Fruit fly (Drosophila melanogaster) whole organism, prepupa: ENCODE data around the gene Or83a.
A peak's percentile ranks its signal among the peaks of the same experiment; 100 is the strongest.

Experiments
- CG16779 ChIP-seq: fragments of 200-800 bp; sonication (Bioruptor generic); optimal IDR thresholded peaks from 3 replicates; lab custom pipeline; 2017; ENCODE audit warnings: missing biosample characterization, mild to moderate bottlenecking, missing genetic modification characterization
- CG3919 ChIP-seq: fragments of 200-800 bp; sonication (Bioruptor generic); optimal IDR thresholded peaks from 3 replicates; lab custom pipeline; 2016; ENCODE audit warnings: missing biosample characterization, missing genetic modification characterization
- CG4318 ChIP-seq: fragments of 200-800 bp; sonication (Bioruptor generic); optimal IDR thresholded peaks from 3 replicates; lab custom pipeline; 2017; ENCODE audit warnings: missing biosample characterization, mild to moderate bottlenecking, missing genetic modification characterization
- CG6276 ChIP-seq: fragments of 200-800 bp; sonication (Bioruptor generic); optimal IDR thresholded peaks from 2 replicates; lab custom pipeline; 2017; ENCODE audit warnings: missing biosample characterization, mild to moderate bottlenecking, missing genetic modification characterization
- CG6792 ChIP-seq: fragments of 200-800 bp; sonication (Bioruptor generic); optimal IDR thresholded peaks from 3 replicates; lab custom pipeline; 2016; ENCODE audit warnings: missing biosample characterization, missing genetic modification characterization
- CG8632 ChIP-seq: fragments of 200-800 bp; sonication (Bioruptor generic); optimal IDR thresholded peaks from 3 replicates; lab custom pipeline; 2016; ENCODE audit warnings: missing biosample characterization, missing genetic modification characterization
- Gug ChIP-seq: fragments of 200-800 bp; sonication (Bioruptor generic); IDR thresholded peaks from 2 replicates; pipeline ENCODE4 v1.3.6; 2022; ENCODE audit warnings: missing biosample characterization, missing genetic modification characterization
- Met ChIP-seq: fragments of 200-800 bp; sonication (Bioruptor generic); optimal IDR thresholded peaks from 3 replicates; lab custom pipeline; 2016; ENCODE audit warnings: missing biosample characterization, missing genetic modification characterization
- OdsH ChIP-seq: fragments of 200-800 bp; sonication (Bioruptor generic); optimal IDR thresholded peaks from 3 replicates; lab custom pipeline; 2016; ENCODE audit warnings: missing biosample characterization, missing genetic modification characterization
- cyc ChIP-seq: fragments of 200-800 bp; sonication (Bioruptor generic); optimal IDR thresholded peaks from 3 replicates; lab custom pipeline; 2016; ENCODE audit warnings: missing biosample characterization, missing genetic modification characterization
- eg ChIP-seq: fragments of 200-800 bp; sonication (Bioruptor generic); IDR thresholded peaks from 3 replicates; pipeline ENCODE4 v1.3.6; 2022; ENCODE audit warnings: missing biosample characterization, missing genetic modification characterization
- fkh ChIP-seq: fragments of 200-800 bp; sonication (Bioruptor generic); optimal IDR thresholded peaks from 3 replicates; lab custom pipeline; 2017; ENCODE audit warnings: missing biosample characterization, mild to moderate bottlenecking, missing genetic modification characterization, moderate library complexity
- lz ChIP-seq: fragments of 200-800 bp; sonication (Bioruptor generic); optimal IDR thresholded peaks from 3 replicates; lab custom pipeline; 2016; ENCODE audit warnings: missing biosample characterization, missing genetic modification characterization
- svp ChIP-seq: fragments of 200-800 bp; sonication (Bioruptor generic); peaks from one replicate; lab custom pipeline; 2016; ENCODE audit warnings: missing biosample characterization, missing genetic modification characterization

DNA sequence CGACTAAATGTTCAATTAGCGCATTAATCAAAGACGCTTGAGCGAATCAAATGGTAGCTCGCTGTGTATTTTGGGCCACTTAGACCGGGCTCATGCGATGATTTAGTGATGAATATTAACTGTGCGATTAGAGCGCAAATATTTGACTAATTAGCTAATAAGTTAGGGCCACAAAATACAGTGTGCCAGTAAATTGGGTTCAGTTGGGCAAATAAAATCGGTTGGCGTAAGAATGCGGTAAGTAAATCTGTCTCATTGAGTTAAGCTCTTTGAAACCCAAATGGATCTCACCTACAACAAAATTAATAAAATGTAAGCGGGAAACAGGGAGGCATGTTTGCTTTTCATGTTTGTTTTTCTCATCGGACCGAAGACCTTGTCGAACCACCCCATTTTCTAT is 21.5 kb upstream of the Or83a start:
- TF ChIP-seq cyc (GFP tag; lab: Kevin White, UChicago) (no peak), CG8632 (GFP tag; lab: Kevin White, UChicago) (no peak), fkh (GFP tag; lab: Kevin White, UChicago) (peak; percentile 59), CG4318 (no peak), lz (GFP tag; lab: Kevin White, UChicago) (no peak), CG3919 (GFP tag; lab: Kevin White, UChicago) (no peak), CG6792 (no peak), Met (GFP tag; lab: Kevin White, UChicago) (no peak), svp (no peak), OdsH (GFP tag; lab: Kevin White, UChicago) (no peak), Gug (GFP tag; lab: Robert Waterston, UW) (no peak), CG6276 (GFP tag; lab: Kevin White, UChicago) (no peak), eg (no peak), CG16779 (tag; lab: Kevin White, UChicago) (no peak)
